Fruit fly (Drosophila melanogaster) whole organism, prepupa: ENCODE results near the gene Smr.

Source experiments
- Blimp-1 ChIP-seq: fragments of 200-800 bp; sonication (Bioruptor generic); optimal IDR thresholded peaks from 3 replicates; lab custom pipeline; 2017; ENCODE audit warnings: missing biosample characterization, missing genetic modification characterization, mild to moderate bottlenecking, moderate library complexity, missing genetic modification reagents
- CG10631 ChIP-seq: fragments of 200-800 bp; sonication (Bioruptor generic); optimal IDR thresholded peaks from 2 replicates; lab custom pipeline; 2016; ENCODE audit warnings: missing biosample characterization, missing genetic modification characterization
- CG11294 ChIP-seq: fragments of 200-800 bp; sonication (Bioruptor generic); IDR thresholded peaks from 2 replicates; pipeline ENCODE4 v1.3.6; 2022; ENCODE audit warnings: missing biosample characterization, missing genetic modification characterization
- CG11762 ChIP-seq: fragments of 200-800 bp; sonication (Bioruptor generic); optimal IDR thresholded peaks from 3 replicates; lab custom pipeline; 2016; ENCODE audit warnings: missing biosample characterization, missing genetic modification characterization; ENCODE audit not compliant: insufficient read depth
- CG3032 ChIP-seq: fragments of 200-800 bp; optimal IDR thresholded peaks from 2 replicates; lab custom pipeline; 2019; ENCODE audit warnings: missing biosample characterization, mild to moderate bottlenecking, missing genetic modification characterization, moderate library complexity
- CG32006 ChIP-seq: fragments of 200-800 bp; sonication (Bioruptor generic); optimal IDR thresholded peaks from 3 replicates; lab custom pipeline; 2017; ENCODE audit warnings: missing biosample characterization, mild to moderate bottlenecking, missing genetic modification characterization
- CG3919 ChIP-seq: fragments of 200-800 bp; sonication (Bioruptor generic); optimal IDR thresholded peaks from 3 replicates; lab custom pipeline; 2016; ENCODE audit warnings: missing biosample characterization, missing genetic modification characterization
- CG4318 ChIP-seq: fragments of 200-800 bp; sonication (Bioruptor generic); optimal IDR thresholded peaks from 3 replicates; lab custom pipeline; 2017; ENCODE audit warnings: missing biosample characterization, mild to moderate bottlenecking, missing genetic modification characterization
- CG6163 ChIP-seq: fragments of 200-800 bp; sonication (Bioruptor generic); IDR thresholded peaks from 3 replicates; pipeline ENCODE4 v1.3.6; 2022; ENCODE audit warnings: missing biosample characterization, missing genetic modification characterization
- CG6276 ChIP-seq: fragments of 200-800 bp; sonication (Bioruptor generic); optimal IDR thresholded peaks from 2 replicates; lab custom pipeline; 2017; ENCODE audit warnings: missing biosample characterization, mild to moderate bottlenecking, missing genetic modification characterization
- CG6792 ChIP-seq: fragments of 200-800 bp; sonication (Bioruptor generic); optimal IDR thresholded peaks from 3 replicates; lab custom pipeline; 2016; ENCODE audit warnings: missing biosample characterization, missing genetic modification characterization
- CG6854 ChIP-seq: fragments of 200-800 bp; sonication (Bioruptor generic); optimal IDR thresholded peaks from 2 replicates; lab custom pipeline; 2017; ENCODE audit warnings: missing biosample characterization, mild to moderate bottlenecking, missing genetic modification characterization
- CG8119 ChIP-seq: fragments of 200-800 bp; sonication (Bioruptor generic); IDR thresholded peaks from 3 replicates; pipeline ENCODE4 v1.3.6; 2022; ENCODE audit warnings: missing biosample characterization, missing genetic modification characterization
- CG8319 ChIP-seq: fragments of 200-800 bp; sonication (Bioruptor generic); optimal IDR thresholded peaks from 3 replicates; lab custom pipeline; 2016; ENCODE audit warnings: missing biosample characterization, missing genetic modification characterization
- CG8632 ChIP-seq: fragments of 200-800 bp; sonication (Bioruptor generic); optimal IDR thresholded peaks from 3 replicates; lab custom pipeline; 2016; ENCODE audit warnings: missing biosample characterization, missing genetic modification characterization
- CG9139 ChIP-seq: fragments of 200-800 bp; sonication (Bioruptor generic); optimal IDR thresholded peaks from 3 replicates; lab custom pipeline; 2017; ENCODE audit warnings: missing biosample characterization, mild to moderate bottlenecking, missing genetic modification characterization
- Eip75B ChIP-seq: fragments of 200-800 bp; sonication (Bioruptor generic); optimal IDR thresholded peaks from 3 replicates; lab custom pipeline; 2016; ENCODE audit warnings: missing biosample characterization, missing genetic modification characterization
- Eip78C ChIP-seq: fragments of 200-800 bp; sonication (Bioruptor generic); peaks from one replicate; lab custom pipeline; 2016; ENCODE audit warnings: missing biosample characterization, missing genetic modification characterization
- Ets21C ChIP-seq: fragments of 200-800 bp; sonication (Bioruptor generic); optimal IDR thresholded peaks from 3 replicates; lab custom pipeline; 2016; ENCODE audit warnings: missing biosample characterization, missing genetic modification characterization
- Ets96B ChIP-seq: fragments of 200-800 bp; optimal IDR thresholded peaks from 2 replicates; lab custom pipeline; 2019; ENCODE audit warnings: missing biosample characterization, mild to moderate bottlenecking, missing genetic modification characterization, moderate library complexity
- Hr38 ChIP-seq: sonication (Bioruptor generic); optimal IDR thresholded peaks from 2 replicates; lab custom pipeline; 2016; ENCODE audit warnings: missing biosample characterization, missing genetic modification characterization
- Hr39 ChIP-seq: fragments of 200-800 bp; sonication (Bioruptor generic); optimal IDR thresholded peaks from 2 replicates; lab custom pipeline; 2016; ENCODE audit warnings: missing biosample characterization, missing genetic modification characterization
- Lpt ChIP-seq: fragments of 200-800 bp; sonication (Bioruptor generic); optimal IDR thresholded peaks from 3 replicates; lab custom pipeline; 2016; ENCODE audit warnings: missing biosample characterization, missing genetic modification characterization
- OdsH ChIP-seq: fragments of 200-800 bp; sonication (Bioruptor generic); optimal IDR thresholded peaks from 3 replicates; lab custom pipeline; 2016; ENCODE audit warnings: missing biosample characterization, missing genetic modification characterization
- Smox ChIP-seq: fragments of 200-800 bp; sonication (Bioruptor generic); optimal IDR thresholded peaks from 3 replicates; lab custom pipeline; 2016; ENCODE audit warnings: missing biosample characterization, missing genetic modification characterization
- Sox14 ChIP-seq: fragments of 200-800 bp; sonication (Bioruptor generic); optimal IDR thresholded peaks from 3 replicates; lab custom pipeline; 2016; ENCODE audit warnings: missing biosample characterization, missing genetic modification characterization
- Sox15 ChIP-seq: fragments of 200-800 bp; sonication (Bioruptor generic); optimal IDR thresholded peaks from 3 replicates; lab custom pipeline; 2016; ENCODE audit warnings: missing biosample characterization, missing genetic modification characterization
- acj6 ChIP-seq: fragments of 200-800 bp; sonication (Bioruptor generic); optimal IDR thresholded peaks from 3 replicates; lab custom pipeline; 2016; ENCODE audit warnings: missing biosample characterization, missing genetic modification characterization
- cyc ChIP-seq: fragments of 200-800 bp; sonication (Bioruptor generic); optimal IDR thresholded peaks from 3 replicates; lab custom pipeline; 2016; ENCODE audit warnings: missing biosample characterization, missing genetic modification characterization
- dsx ChIP-seq: fragments of 200-800 bp; optimal IDR thresholded peaks from 3 replicates; lab custom pipeline; 2019; ENCODE audit warnings: missing biosample characterization, mild to moderate bottlenecking, missing genetic modification characterization, moderate library complexity; ENCODE audit not compliant: poor library complexity, severe bottlenecking
- eg ChIP-seq: fragments of 200-800 bp; sonication (Bioruptor generic); IDR thresholded peaks from 3 replicates; pipeline ENCODE4 v1.3.6; 2022; ENCODE audit warnings: missing biosample characterization, missing genetic modification characterization
- esn ChIP-seq: fragments of 200-800 bp; sonication (Bioruptor generic); optimal IDR thresholded peaks from 2 replicates; lab custom pipeline; 2016; ENCODE audit warnings: missing biosample characterization, mild to moderate bottlenecking, missing genetic modification characterization, moderate library complexity
- lz ChIP-seq: fragments of 200-800 bp; sonication (Bioruptor generic); optimal IDR thresholded peaks from 3 replicates; lab custom pipeline; 2016; ENCODE audit warnings: missing biosample characterization, missing genetic modification characterization
- net ChIP-seq: fragments of 200-800 bp; sonication (Bioruptor generic); optimal IDR thresholded peaks from 3 replicates; lab custom pipeline; 2016; ENCODE audit warnings: missing biosample characterization, missing genetic modification characterization
- pdm3 ChIP-seq: fragments of 200-800 bp; sonication (Bioruptor generic); optimal IDR thresholded peaks from 3 replicates; lab custom pipeline; 2016; ENCODE audit warnings: missing biosample characterization, missing genetic modification characterization
- salr ChIP-seq, 2 experiments: fragments of 200-800 bp; sonication (Bioruptor generic); optimal IDR thresholded peaks; 3 replicates each; lab custom pipeline; 2016 to 2018; ENCODE audit warnings: missing biosample characterization in 2 of 2, missing genetic modification characterization in 2 of 2, mild to moderate bottlenecking in 1 of 2
- spab ChIP-seq: fragments of 200-800 bp; sonication (Bioruptor generic); optimal IDR thresholded peaks from 2 replicates; lab custom pipeline; 2017; ENCODE audit warnings: missing biosample characterization, mild to moderate bottlenecking, missing genetic modification characterization, missing genetic modification reagents
- ss ChIP-seq, 2 experiments: fragments of 200-800 bp; sonication (Bioruptor generic); optimal IDR thresholded peaks; 2 replicates in 1 of 2; 3 replicates in 1 of 2; lab custom pipeline; 2017 to 2018; ENCODE audit warnings: mild to moderate bottlenecking in 2 of 2, missing biosample characterization in 2 of 2, missing genetic modification characterization in 2 of 2, moderate library complexity in 1 of 2
- svp ChIP-seq: fragments of 200-800 bp; sonication (Bioruptor generic); peaks from one replicate; lab custom pipeline; 2016; ENCODE audit warnings: missing biosample characterization, missing genetic modification characterization
- vri ChIP-seq: fragments of 200-800 bp; sonication (Bioruptor generic); optimal IDR thresholded peaks from 3 replicates; lab custom pipeline; 2016; ENCODE audit warnings: missing biosample characterization, mild to moderate bottlenecking, missing genetic modification characterization

The Smr gene

DNA sequence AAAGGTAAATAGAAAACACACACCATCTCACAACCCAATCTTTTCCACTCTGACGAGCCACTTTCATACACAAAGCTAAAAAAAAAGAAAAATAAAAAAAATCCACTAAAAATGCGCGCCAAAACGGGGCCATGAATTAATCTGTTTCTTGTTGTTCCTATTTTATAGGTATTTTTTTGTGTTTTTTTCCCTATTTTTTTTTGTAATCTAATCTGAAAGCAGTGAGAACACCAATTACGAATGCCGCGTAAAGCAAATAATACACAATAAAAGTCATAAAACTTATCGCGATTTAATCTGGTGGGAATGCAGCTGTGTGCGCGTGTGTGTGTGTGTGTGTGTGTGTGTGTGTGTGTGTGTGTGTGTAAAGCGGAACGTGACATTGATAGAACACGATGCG, 19.1 kb downstream of the Smr start (continued):
- TF ChIP-seq CG10631, result no peak
- TF ChIP-seq, all 60 proteins: peak for 10

DNA sequence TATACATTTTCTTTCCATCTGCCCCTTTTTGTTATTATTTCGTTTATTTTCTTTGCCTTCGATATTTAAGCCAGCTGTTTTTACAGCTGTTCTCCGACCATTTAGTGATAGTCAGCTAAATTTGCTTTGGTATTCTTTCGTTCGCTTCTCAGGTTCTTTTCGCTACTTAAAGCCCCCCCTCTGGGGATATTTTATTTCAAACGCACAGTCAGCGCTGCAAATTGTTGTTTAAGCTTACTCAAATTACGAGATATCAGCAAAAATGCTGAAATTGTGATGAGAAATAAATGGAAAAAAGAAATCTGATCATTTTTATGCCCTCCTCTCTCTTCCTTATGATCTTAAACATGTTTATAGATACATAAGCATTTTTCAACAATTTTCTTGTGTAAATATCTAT, 20.4 kb downstream of the Smr start:
- TF ChIP-seq Hr39 (GFP tag; lab: Kevin White, UChicago), result no peak
- no peak for TF ChIP-seq CG8632 (GFP tag; lab: Kevin White, UChicago)
- TF ChIP-seq Blimp-1, result no peak
- TF ChIP-seq, all 60 proteins: peak for 0

DNA sequence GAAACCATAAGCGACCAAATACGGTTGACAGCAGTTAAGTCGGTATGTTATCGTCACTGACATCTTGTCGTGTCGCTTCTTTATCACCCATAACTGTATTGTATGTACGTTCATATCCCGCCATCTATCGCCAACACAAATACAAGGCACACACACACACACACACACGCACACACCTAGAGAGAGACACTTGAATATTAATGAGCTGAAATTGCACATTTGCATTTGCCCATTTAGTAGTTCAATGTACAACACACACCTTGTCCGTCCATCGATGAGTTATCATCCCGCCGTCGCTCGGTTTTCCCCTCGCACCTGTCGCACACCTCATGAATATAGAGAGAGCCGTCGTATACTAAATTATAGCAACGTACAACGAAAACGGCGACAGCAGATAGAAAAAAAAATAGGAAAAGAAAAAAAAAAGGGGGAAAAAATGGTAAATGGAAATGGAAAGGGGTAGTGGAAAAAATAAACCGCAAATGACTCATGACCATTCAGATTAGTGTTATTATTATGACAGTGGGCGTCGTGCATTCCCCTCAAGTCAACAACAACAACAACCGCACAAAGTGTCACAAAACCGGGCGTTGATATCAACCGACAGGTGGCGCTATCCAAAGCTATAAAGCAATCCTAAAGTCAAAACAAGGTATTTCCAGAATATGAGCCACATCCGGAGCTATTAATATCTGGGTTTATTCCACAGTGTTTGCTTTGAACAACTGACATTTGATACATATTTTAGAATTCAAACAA, 21.1 kb downstream of the Smr start:
- TF ChIP-seq CG8119 (GFP tag; lab: Robert Waterston, UW) (peak; percentile 16; the same call in 1 of the 3 replicates), OdsH (no peak), eg (GFP tag; lab: Robert Waterston, UW) (0 out of 3 replicates have a peak, but pooled peaks have one; percentile 31)

DNA sequence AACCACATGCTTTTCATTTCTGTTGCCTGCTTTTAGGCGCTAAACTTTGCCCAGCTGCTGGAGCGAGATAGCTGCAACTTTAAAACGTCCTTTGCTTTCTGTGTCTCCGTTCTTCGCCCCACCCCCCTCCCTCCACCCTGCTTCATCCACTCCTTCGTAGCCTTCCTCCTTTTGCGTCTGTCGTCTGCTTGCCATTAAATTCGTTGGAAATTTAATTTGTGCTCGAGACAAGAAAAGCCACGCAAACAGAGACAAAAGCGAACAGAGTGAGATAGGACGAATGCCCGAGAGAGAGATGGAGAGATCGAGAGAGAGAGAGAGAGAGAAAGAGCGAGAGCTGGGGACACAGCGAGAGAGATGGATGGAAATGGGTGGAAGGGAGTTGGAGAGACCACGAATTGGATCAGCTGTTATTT, 22.5 kb downstream of the Smr start:
- TF ChIP-seq CG4318 (GFP tag; lab: Kevin White, UChicago) (no peak), net (GFP tag; lab: Kevin White, UChicago) (no peak), dsx (peak; percentile 6), pdm3 (GFP tag; lab: Kevin White, UChicago) (no peak), CG6276 (GFP tag; lab: Kevin White, UChicago) (no peak), Sox14 (no peak), CG9139 (GFP tag; lab: Kevin White, UChicago) (no peak), Lpt (GFP tag; lab: Kevin White, UChicago) (no peak), CG6163 (GFP tag; lab: Robert Waterston, UW) (peak; percentile 37; the same call in 1 of the 3 replicates), Ets96B (no peak), CG8319 (no peak), OdsH (no peak), Eip75B (no peak), CG6792 (GFP tag; lab: Kevin White, UChicago) (no peak), vri (GFP tag; lab: Kevin White, UChicago) (no peak), Ets21C (GFP tag; lab: Kevin White, UChicago) (no peak), esn (GFP tag; lab: Kevin White, UChicago) (no peak), Eip78C (peak; percentile 63), spab (GFP tag; lab: Kevin White, UChicago) (no peak), CG8119 (GFP tag; lab: Robert Waterston, UW) (no peak), CG3032 (no peak)

DNA sequence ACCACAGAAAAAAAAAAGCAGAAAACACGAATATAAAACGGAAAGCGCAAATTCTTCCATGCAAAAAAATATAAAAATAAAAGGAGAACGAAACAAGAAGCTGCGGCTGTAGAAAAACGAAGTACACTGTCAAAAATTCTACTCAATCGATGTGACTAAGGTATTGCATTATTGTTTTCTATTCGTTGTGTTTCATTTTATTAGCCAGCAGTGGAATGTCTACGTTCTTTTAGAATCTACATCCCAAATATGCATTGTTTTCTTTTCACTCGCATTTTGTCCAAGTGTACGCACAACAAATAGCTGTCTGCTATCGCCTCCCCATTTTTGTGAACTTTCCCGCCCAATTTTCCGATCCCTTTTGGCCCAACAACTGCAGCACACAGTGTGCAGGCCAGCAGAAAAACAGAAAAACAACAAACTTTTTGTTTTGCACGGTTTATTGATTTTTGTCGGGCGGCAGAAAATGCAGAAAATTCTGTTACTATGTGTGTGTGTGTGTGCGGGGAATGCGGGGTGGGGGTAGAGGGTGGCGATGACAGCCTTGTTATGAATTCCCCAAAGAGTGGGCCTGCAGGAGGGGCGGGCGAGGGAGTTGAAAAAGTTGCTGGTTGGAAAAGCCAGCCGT, 23.2 kb downstream of the Smr start:
- TF ChIP-seq Hr38 (GFP tag; lab: Kevin White, UChicago) (no peak), CG11294 (GFP tag; lab: Robert Waterston, UW) (peak; percentile 74), CG11762 (GFP tag; lab: Kevin White, UChicago) (peak; percentile 87), Ets21C (GFP tag; lab: Kevin White, UChicago) (peak; percentile 76), CG3032 (peak; percentile 85), CG6163 (GFP tag; lab: Robert Waterston, UW) (peak; percentile 94), CG6854 (peak; percentile 2), CG6276 (GFP tag; lab: Kevin White, UChicago) (peak; percentile 75), Sox15 (GFP tag; lab: Kevin White, UChicago) (peak; percentile 83), lz (GFP tag; lab: Kevin White, UChicago) (peak; percentile 85), Ets96B (peak; percentile 87), salr (GFP tag; optimal IDR thresholded peaks at IDR 0.05; lab: Kevin White, UChicago) (peak; percentile 69 to 87), Lpt (GFP tag; lab: Kevin White, UChicago) (peak; percentile 78), Sox14 (peak; percentile 86), acj6 (GFP tag; lab: Kevin White, UChicago) (peak; percentile 88), CG32006 (GFP tag; lab: Kevin White, UChicago) (peak; percentile 88), Smox (GFP tag; lab: Kevin White, UChicago) (peak; percentile 83), Hr39 (GFP tag; lab: Kevin White, UChicago) (peak; percentile 88), cyc (GFP tag; lab: Kevin White, UChicago) (peak; percentile 87), CG8632 (GFP tag; lab: Kevin White, UChicago) (peak; percentile 75), ss (GFP tag; optimal IDR thresholded peaks at IDR 0.05; lab: Kevin White, UChicago) (peak; percentile 79 to 87), CG3919 (GFP tag; lab: Kevin White, UChicago) (peak; percentile 91), svp (GFP tag; lab: Kevin White, UChicago) (peak; percentile 90), dsx (peak; percentile 76), CG6792 (GFP tag; lab: Kevin White, UChicago) (peak; percentile 88), CG9139 (GFP tag; lab: Kevin White, UChicago) (peak; percentile 71)
